Fruit fly (Drosophila melanogaster) whole organism: Measurements from ENCODE around the gene spz4.

ENCODE experiments used
- CG8478 ChIP-seq: fragments of >200 bp; optimal IDR thresholded peaks from 2 replicates; lab custom pipeline; 2018; ENCODE audit warnings: inconsistent platforms
- Dll ChIP-seq: fragments of >200 bp; optimal IDR thresholded peaks from 2 replicates; lab custom pipeline; 2017
- EcR ChIP-seq, 2 experiments: fragments of >200 bp; optimal IDR thresholded peaks; 2 replicates each; lab custom pipeline; 2017; ENCODE audit warnings: missing biosample characterization in 2 of 2, missing genetic modification characterization in 2 of 2, missing genetic modification reagents in 2 of 2
- pan ChIP-seq: fragments of >200 bp; optimal IDR thresholded peaks from 2 replicates; lab custom pipeline; 2017
- psq ChIP-seq: fragments of >200 bp; optimal IDR thresholded peaks from 2 replicates; lab custom pipeline; 2017
- usp ChIP-seq: fragments of >200 bp; optimal IDR thresholded peaks from 2 replicates; lab custom pipeline; 2017; ENCODE audit warnings: missing biosample characterization, missing genetic modification characterization, mixed read lengths

spz4 gene

DNA sequence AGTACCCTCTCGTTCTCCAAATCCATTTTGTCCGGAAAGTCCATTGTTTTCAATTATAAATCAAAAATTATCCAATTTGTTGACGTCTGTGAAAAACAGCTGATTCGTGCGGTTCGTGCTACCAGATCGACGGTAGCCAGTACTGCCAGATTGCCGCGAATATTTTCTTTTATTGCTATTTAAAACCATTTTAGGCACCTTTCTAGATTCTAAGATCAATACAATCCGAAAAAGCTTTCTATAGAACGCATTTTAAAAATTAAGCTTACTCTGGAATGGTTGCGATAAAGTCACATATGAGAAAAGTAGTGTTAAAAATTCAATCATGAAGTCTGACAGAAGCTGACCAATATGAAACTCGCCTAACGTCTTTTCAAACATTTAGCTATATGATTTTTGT, 2.7 kb upstream of the spz4 start, which contains the start of gene Cog8:
TSS of gene Cog8 (minus strand) at position 110 of the 400 bp plus-strand sequence.
- no peak for TF ChIP-seq usp (GFP tag; lab: Kevin White, UChicago)
- no peak for TF ChIP-seq CG8478 (lab: Kevin White, UChicago)
- no peak for TF ChIP-seq psq (lab: Kevin White, UChicago)
- TF ChIP-seq pan (lab: Kevin White, UChicago): no peak
- no peak for TF ChIP-seq Dll
- no peak for TF ChIP-seq EcR (GFP tag; optimal IDR thresholded peaks at IDR 0.05; lab: Kevin White, UChicago)

DNA sequence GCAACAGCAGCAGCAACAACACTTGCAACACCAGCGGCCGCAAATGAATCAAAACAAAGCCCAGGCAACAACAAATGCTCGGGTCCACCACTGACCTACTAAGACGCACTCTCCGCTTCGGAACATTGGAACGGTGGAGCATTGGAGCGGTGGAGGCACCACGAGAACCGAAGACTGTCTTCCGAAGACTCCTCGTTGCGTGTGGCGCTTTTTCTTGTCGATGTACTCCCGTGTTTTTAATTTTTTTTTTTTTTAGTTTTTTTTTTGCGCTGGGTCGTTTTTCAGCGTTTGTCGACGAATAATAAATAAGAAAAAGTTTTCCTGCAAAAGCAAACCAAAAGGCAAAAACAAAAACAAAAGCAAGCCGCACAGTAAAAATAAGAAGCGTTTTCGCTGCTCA, 866 bp upstream of the spz4 start:
- TF ChIP-seq CG8478 (lab: Kevin White, UChicago) (no peak), psq (lab: Kevin White, UChicago) (no peak), pan (lab: Kevin White, UChicago) (no peak), Dll (no peak), EcR (GFP tag; optimal IDR thresholded peaks at IDR 0.05; lab: Kevin White, UChicago) (no peak)

DNA sequence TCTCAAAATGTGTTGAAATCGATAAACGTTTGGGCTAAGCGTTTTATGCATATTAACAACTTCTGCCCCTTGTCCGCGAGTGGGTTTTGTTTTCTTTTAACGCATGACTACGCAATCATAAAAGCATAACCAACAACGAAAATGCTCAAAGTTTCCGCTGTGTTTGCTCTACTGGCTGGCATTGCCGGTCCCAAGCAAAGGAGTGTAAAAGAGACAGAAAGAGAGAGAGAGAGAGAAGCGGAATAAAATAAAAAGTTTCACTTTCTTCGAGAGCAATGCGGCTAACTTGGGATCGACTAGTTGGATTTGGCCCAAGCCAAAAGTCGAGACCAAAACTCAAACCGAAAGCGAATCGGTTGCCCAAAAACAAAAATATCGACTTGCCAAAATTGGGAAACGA, 1.2 kb downstream of the spz4 start:
- TF ChIP-seq Dll: no peak
- TF ChIP-seq usp (GFP tag; lab: Kevin White, UChicago): no peak
- TF ChIP-seq CG8478 (lab: Kevin White, UChicago): no peak
- no peak for TF ChIP-seq EcR (GFP tag; optimal IDR thresholded peaks at IDR 0.05; lab: Kevin White, UChicago)
- no peak for TF ChIP-seq pan (lab: Kevin White, UChicago)
- no peak for TF ChIP-seq psq (lab: Kevin White, UChicago)

DNA sequence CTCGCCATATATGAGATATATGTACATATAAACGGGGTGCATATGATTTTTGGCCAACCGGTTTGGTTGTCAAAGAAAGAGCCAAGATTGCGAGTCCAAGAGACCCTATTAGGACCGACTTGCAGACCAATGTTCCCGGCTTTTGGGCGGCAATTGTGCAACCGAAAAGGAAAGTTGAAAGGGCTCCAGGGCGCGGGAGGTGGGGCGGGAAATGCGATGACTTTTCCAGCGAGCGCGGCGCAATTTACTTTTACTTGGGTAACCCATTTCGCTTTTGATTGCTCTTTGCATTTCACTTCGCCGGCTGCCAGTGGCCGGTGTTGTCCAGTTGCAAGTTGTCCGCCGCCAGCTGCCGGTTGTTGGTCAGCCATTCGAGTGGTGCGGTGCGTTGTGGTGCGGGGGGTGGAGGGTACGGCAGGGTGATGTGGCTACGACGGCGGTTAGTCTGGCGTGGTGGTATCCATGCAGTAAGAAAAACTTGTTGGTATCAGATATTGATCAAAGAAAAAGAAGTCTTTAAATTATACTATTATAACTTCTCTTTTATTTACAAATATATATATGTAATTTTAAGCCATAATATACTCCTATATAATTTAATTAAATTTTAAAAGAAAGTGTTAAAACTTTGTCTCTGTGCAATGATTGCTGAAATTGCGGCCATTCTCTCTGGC, 3.5 kb downstream of the spz4 start:
- TF ChIP-seq Dll (peak; percentile 22), CG8478 (lab: Kevin White, UChicago) (no peak)

DNA sequence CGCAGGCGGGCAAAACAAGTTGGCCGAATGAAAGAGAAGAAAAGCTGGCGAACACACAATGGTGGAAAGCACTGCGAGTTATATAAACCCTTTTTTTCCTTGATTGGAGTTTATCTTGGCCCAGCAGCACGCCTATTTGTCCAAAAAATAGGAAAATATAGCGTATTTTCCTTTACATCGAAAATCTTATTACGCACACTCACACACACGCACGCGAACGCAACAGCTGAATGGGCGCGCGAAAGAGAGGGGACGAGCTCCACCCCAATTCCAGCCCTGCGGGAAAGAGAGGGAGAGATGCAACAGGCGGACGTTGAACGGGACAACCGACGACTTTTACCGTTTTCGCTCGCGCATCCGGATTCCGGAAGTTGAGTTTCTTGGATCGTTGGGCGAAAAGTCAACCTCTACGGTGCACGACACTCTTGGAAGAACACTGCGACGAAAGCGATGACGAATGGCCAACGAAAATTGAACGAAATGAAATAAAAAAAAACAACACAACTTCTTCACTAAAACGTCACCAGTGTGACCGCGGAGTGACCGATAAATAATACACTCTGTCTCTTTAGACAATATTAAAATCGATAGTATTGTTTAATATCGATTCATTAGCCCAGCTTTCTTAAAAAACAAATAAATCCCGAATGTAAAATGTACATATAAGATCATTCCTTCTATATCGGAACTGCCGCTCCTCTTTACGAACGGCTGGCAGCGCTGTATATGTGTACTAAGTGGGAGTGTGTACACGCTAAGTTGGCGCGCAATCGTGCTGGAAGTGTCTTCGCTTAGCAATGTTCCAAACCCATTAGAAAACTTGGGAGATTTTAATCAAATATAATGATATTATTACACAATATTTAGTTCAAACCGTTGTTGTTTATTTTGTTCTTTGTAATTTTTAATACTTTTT, 15.3 kb downstream of the spz4 start, which contains the start of the genes Dlg5 and CG4970:
TSS of gene Dlg5 (minus strand) at position 556 of the 916 bp plus-strand sequence.
TSS of gene CG4970 (plus strand) at position 866 of the 916 bp plus-strand sequence.
- TF ChIP-seq EcR (GFP tag; optimal IDR thresholded peaks at IDR 0.05; lab: Kevin White, UChicago): no peak
- TF ChIP-seq CG8478 (lab: Kevin White, UChicago): peak; percentile 87

DNA sequence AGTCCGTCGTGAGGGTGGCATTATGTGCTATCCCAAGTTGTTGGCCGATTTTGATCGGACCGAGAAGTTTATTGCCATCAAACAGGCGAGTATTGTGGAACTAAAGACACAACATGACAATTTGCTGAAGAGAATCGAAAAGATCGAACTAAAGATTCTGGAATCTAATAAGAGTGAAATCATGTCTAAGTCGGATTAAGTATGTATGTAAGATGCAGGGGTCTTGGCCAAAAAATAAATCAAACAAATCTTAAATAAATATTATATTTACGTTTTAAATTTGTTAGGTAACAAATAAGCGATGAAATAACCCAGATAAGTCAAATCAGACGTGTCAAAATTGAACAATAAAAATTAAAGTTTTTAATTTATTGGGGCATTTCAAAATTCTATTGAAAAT, 18.0 kb downstream of the spz4 start, which contains the start of gene CG14929:
TSS of gene CG14929 (plus strand) at position 301 of the 400 bp plus-strand sequence.
- no peak for TF ChIP-seq usp (GFP tag; lab: Kevin White, UChicago)
- TF ChIP-seq Dll: no peak
- no peak for TF ChIP-seq psq (lab: Kevin White, UChicago)

DNA sequence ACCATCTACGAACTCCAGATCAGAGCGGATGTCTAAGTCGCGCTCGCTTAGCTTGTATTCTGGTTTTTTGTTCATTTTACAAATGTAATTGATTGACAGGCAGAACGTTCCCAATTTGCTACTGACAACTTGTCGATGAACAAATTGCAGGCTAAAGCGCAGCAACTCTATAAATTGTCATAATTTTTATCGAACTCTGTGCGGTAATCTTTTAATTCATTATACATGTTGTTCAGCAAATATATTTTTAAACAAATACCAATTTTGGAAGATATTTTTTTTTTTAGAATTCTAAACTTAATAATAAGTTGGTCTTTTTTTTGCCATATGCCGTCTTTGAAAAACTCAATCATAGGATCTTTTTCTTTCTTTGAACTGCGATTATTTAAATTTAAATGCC, 19.7 kb downstream of the spz4 start, which contains the start of gene CG14930:
TSS of gene CG14930 (minus strand) at position 101 of the 400 bp plus-strand sequence.
- TF ChIP-seq usp (GFP tag; lab: Kevin White, UChicago) (no peak), EcR (GFP tag; optimal IDR thresholded peaks at IDR 0.05; lab: Kevin White, UChicago) (no peak), Dll (no peak), psq (lab: Kevin White, UChicago) (no peak), pan (lab: Kevin White, UChicago) (no peak), CG8478 (lab: Kevin White, UChicago) (no peak)

DNA sequence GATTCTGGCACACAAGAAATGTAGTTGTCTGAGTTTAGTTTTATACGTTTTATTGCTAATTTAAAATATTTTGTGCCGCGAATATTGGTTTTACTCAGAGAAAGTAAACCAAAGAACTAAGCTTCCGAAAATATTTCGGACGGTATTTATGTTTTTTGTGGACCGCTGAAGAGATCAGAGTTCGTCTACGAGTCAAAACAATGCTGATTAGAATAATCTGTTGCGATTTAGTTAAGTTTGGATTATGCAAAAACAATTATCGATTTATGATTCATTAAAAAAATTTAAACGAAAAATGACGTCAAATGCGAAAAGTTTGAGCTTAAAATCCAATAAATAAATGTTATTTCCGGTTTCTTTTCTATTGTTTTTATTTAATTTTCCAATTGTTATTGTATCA, 21.2 kb downstream of the spz4 start, which contains the start of gene CG43153:
TSS of gene CG43153 (minus strand) at position 101 of the 400 bp plus-strand sequence.
- TF ChIP-seq psq (lab: Kevin White, UChicago): no peak
- no peak for TF ChIP-seq EcR (GFP tag; optimal IDR thresholded peaks at IDR 0.05; lab: Kevin White, UChicago)
- no peak for TF ChIP-seq Dll
- no peak for TF ChIP-seq CG8478 (lab: Kevin White, UChicago)
- no peak for TF ChIP-seq usp (GFP tag; lab: Kevin White, UChicago)
- TF ChIP-seq pan (lab: Kevin White, UChicago): no peak

DNA sequence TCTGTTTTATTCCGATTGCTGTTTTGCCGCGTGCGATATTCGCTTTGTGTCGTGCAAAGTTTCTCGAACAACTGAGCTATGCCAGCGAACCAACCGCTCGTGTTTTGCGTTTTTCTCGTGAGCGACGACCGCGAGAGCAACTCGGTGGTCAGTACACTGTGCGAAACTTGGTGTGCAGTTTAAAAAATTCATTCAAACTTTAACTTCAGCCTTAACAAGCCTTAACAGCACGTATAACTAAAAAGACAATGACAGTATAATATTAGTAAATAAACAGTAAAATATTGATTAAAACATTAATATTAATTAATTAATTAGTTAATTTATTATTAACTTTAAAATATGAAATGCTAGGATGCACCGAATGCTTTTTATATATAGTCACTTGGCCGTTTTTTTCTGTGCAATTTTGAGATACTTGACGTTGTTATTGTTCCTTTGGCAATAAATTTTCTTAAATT, 26.6 kb downstream of the spz4 start, which contains the start of gene CG31705:
TSS of gene CG31705 (minus strand) at position 77 of the 461 bp plus-strand sequence.
- TF ChIP-seq usp (GFP tag; lab: Kevin White, UChicago) (no peak), Dll (no peak), pan (lab: Kevin White, UChicago) (no peak), CG8478 (lab: Kevin White, UChicago) (no peak), EcR (GFP tag; optimal IDR thresholded peaks at IDR 0.05; lab: Kevin White, UChicago) (no peak), psq (lab: Kevin White, UChicago) (no peak)

DNA sequence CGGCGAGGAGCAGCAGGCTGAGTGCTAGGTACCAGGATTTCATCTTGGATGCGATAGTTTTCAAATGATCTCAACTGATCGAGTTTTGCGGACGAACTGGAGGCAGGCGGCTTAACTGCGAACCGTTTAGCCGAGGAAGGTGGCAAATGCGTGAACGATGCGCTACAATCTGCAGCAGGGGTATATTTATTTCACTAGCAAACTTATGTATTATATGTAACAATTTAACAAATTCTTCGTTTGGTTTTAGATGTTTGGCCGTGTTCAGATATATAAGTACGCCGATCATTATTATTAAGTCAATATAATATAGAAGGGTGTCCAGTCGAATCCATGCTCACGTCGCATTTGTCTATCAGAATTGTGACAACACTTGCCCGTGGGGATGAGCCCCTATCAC, 29.4 kb downstream of the spz4 start, which contains the start of gene CG31706:
TSS of gene CG31706 (minus strand) at position 101 of the 400 bp plus-strand sequence.
- TF ChIP-seq psq (lab: Kevin White, UChicago) (no peak), EcR (GFP tag; optimal IDR thresholded peaks at IDR 0.05; lab: Kevin White, UChicago) (no peak), Dll (no peak), usp (GFP tag; lab: Kevin White, UChicago) (no peak), CG8478 (lab: Kevin White, UChicago) (no peak), pan (lab: Kevin White, UChicago) (no peak)

DNA sequence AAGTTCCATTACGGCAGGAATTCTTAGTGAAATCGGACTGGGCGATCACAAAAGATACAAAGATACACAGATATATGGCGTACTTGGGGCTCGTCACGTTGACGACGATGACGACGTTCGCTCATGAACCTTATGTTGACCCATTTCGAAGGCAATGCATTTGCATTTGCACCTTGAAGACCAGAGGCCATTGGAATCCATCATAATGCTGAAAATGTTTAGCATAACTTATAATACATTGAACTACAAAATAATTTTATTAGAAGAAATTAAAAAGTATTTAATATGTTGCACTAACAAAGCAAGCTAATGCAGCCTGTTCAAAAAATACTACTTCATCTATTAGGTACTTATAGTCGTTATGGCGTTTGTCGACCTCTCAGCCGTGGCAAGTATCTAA, 30.0 kb downstream of the spz4 start, which contains the start of gene CG34162:
TSS of gene CG34162 (plus strand) at position 301 of the 400 bp plus-strand sequence.
- TF ChIP-seq usp (GFP tag; lab: Kevin White, UChicago) (no peak), CG8478 (lab: Kevin White, UChicago) (no peak), pan (lab: Kevin White, UChicago) (no peak), psq (lab: Kevin White, UChicago) (no peak), EcR (GFP tag; optimal IDR thresholded peaks at IDR 0.05; lab: Kevin White, UChicago) (no peak), Dll (no peak)
